Worm (Caenorhabditis elegans): ENCODE results near the gene tag-278.

Gene tag-278

DNA sequence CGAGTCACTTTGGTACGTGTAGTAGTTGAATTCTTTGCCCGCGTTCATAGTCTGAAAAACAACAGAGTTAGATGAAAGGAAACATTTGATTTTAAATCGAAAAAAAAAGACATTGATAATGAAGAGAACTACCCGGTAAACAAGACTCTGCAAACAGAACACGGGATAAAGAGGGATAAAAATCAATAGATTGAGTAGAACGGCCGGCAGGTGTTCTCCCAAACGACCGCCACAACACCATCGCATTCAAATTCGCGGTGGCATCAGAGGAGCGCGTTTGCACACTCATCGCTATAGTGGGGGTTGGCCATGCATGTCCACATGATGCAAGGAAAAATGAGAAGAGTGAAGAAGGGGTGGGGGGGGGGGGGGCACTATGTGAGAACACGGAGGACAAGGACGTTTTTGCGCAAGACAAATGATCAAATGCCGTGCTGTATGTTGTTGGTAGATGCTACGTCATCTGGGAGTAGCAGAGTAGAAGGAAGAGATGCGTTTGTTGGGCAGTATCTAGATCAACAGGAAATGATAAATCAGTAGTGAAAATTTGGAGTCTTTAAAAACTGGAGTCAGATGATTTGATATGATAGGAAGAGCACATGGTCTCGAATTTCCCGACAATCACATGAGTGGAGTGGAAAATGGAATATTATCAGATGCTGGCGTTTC, 10.4 kb downstream of the tag-278 start, which contains the start of gene tag-52:
TSS of gene tag-52 (minus strand) at position 51 of the 669 bp plus-strand sequence.
- no peak for TF ChIP-seq ref-2 (tag; optimal IDR thresholded peaks at IDR 0.05)
- TF ChIP-seq fkh-6 (tag; optimal IDR thresholded peaks at IDR 0.05): no peak
- no peak for TF ChIP-seq unc-55 (GFP tag; optimal IDR thresholded peaks at IDR 0.05)
- no peak for TF ChIP-seq F13H6.1 (tag; optimal IDR thresholded peaks at IDR 0.05)
- no peak for TF ChIP-seq K09A11.1 (tag; optimal IDR thresholded peaks at IDR 0.05; ENCODE audit: insufficient read depth)
- no peak for TF ChIP-seq ceh-24 (tag; optimal IDR thresholded peaks at IDR 0.05)
- no peak for TF ChIP-seq ceh-2 (tag; optimal IDR thresholded peaks at IDR 0.05)
- TF ChIP-seq pha-2 (tag; optimal IDR thresholded peaks at IDR 0.05): no peak
- TF ChIP-seq hlh-6 (tag; optimal IDR thresholded peaks at IDR 0.05): no peak
- TF ChIP-seq C08G9.2 (tag; optimal IDR thresholded peaks at IDR 0.05): no peak
- no peak for TF ChIP-seq ceh-18 (tag; optimal IDR thresholded peaks at IDR 0.05)
- no peak for TF ChIP-seq dmd-4 (tag; optimal IDR thresholded peaks at IDR 0.05; ENCODE audit: borderline replicate concordance)
- no peak for TF ChIP-seq ceh-6 (GFP tag; optimal IDR thresholded peaks at IDR 0.05)
- TF ChIP-seq tbx-2 (tag; optimal IDR thresholded peaks at IDR 0.05): peak; percentile 33
- no peak for TF ChIP-seq ceh-34 (tag; optimal IDR thresholded peaks at IDR 0.05)
- TF ChIP-seq nhr-11 (tag; optimal IDR thresholded peaks at IDR 0.05): no peak
- TF ChIP-seq ahr-1 (tag; optimal IDR thresholded peaks at IDR 0.05): no peak
- TF ChIP-seq unc-3 (GFP tag; conservative IDR thresholded peaks at IDR 0.05): no peak
- no peak for TF ChIP-seq unc-3 (tag; optimal IDR thresholded peaks at IDR 0.05)
- peak; percentile 17 for TF ChIP-seq C38D4.7 (GFP tag; optimal IDR thresholded peaks at IDR 0.05)
- TF ChIP-seq madf-2 (tag; optimal IDR thresholded peaks at IDR 0.05): no peak
- no peak for TF ChIP-seq sox-4 (tag; optimal IDR thresholded peaks at IDR 0.05)
- TF ChIP-seq T23F11.4 (GFP tag; optimal IDR thresholded peaks at IDR 0.05): no peak
- TF ChIP-seq sdc-2 (tag; optimal IDR thresholded peaks at IDR 0.05): peak; percentile 13
- TF ChIP-seq ceh-30 (tag; optimal IDR thresholded peaks at IDR 0.05): no peak
- no peak for TF ChIP-seq lin-11 (tag; optimal IDR thresholded peaks at IDR 0.05)
- no peak for TF ChIP-seq ama-1 (optimal IDR thresholded peaks at IDR 0.05)
- no peak for TF ChIP-seq pax-1 (tag; optimal IDR thresholded peaks at IDR 0.05)
- peak; percentile 20 for TF ChIP-seq ceh-31 (tag; optimal IDR thresholded peaks at IDR 0.05)
- TF ChIP-seq hlh-13 (GFP tag; optimal IDR thresholded peaks at IDR 0.05): no peak
- TF ChIP-seq hlh-8 (tag; optimal IDR thresholded peaks at IDR 0.05): no peak
- peak; percentile 39 for TF ChIP-seq hlh-30 (tag; optimal IDR thresholded peaks at IDR 0.05; ENCODE audit: insufficient read depth)
- no peak for TF ChIP-seq npax-4 (tag; optimal IDR thresholded peaks at IDR 0.05)
- peak; percentile 79 for TF ChIP-seq ceh-19 (GFP tag; optimal IDR thresholded peaks at IDR 0.05)
- TF ChIP-seq che-1 (tag; optimal IDR thresholded peaks at IDR 0.05): no peak
- peak; percentile 40 for TF ChIP-seq elt-2 (tag; optimal IDR thresholded peaks at IDR 0.05)

DNA sequence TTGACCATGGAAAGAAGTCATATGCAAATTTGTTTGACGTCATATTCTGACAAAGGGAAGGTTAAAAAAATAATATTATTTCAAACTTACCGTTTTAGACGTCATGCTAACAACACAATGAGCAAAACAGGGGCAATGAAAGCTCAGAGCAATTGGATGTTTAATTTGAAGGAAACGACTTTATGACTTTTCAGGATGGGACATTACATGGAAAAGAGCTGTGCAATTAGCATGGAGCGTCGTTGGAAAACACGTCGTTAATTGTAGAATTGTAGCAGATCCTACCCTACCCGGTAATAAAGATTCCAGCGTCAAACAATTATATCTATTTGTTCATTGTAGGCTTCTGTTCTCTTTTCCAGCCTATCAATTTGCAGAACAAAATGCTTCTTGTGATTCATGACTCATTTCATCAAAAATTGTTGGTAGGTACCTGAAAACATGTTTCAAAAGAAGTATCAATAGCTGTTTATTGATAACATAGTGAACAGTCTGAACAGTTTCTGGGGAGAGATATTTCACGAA, 15.4 kb downstream of the tag-278 start, which contains the start of gene ceh-63:
TSS of gene ceh-63 (minus strand) at position 475 of the 525 bp plus-strand sequence.
- TF ChIP-seq pax-1 (tag; optimal IDR thresholded peaks at IDR 0.05) (no peak), che-1 (tag; optimal IDR thresholded peaks at IDR 0.05) (no peak), unc-55 (GFP tag; optimal IDR thresholded peaks at IDR 0.05) (no peak), zip-5 (tag; optimal IDR thresholded peaks at IDR 0.05) (no peak), C08G9.2 (tag; optimal IDR thresholded peaks at IDR 0.05) (no peak), pha-2 (tag; optimal IDR thresholded peaks at IDR 0.05) (no peak), ceh-6 (GFP tag; optimal IDR thresholded peaks at IDR 0.05) (no peak)

DNA sequence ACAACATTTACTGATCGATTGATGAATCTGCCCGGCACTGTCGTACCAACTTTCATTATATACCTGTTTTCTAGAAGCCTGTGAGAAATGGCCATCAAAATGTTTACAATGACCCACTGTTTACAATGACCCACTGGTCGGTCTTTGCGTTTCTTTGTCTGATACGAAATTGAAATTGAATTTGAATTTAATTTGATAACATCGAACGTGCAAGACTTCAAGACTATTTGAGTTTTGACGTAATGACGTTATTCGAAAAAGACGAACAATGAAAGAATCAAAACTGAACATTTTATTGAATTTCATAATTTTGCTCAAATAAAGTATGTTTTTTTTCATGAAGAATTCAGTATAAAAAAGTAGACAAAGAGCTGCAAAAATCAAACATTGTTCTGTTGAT, 17.0 kb downstream of the tag-278 start, which contains the start of gene C02F12.5:
TSS of gene C02F12.5 (minus strand) at position 101 of the 400 bp plus-strand sequence.
- no peak for TF ChIP-seq hlh-30 (tag; optimal IDR thresholded peaks at IDR 0.05; ENCODE audit: insufficient read depth)
- no peak for TF ChIP-seq elt-4 (tag; optimal IDR thresholded peaks at IDR 0.05)
- no peak for TF ChIP-seq unc-3 (GFP tag; conservative IDR thresholded peaks at IDR 0.05)
- TF ChIP-seq unc-3 (tag; optimal IDR thresholded peaks at IDR 0.05): no peak
- no peak for TF ChIP-seq che-1 (tag; optimal IDR thresholded peaks at IDR 0.05)

Data from whole organism, late embryonic.